Fruit fly (Drosophila melanogaster) Kc167 (cell line): ENCODE results near the gene cmpy.

Experiments used
- Myc ChIP-seq: fragments of >200 bp; optimal IDR thresholded peaks from 2 replicates; lab custom pipeline; 2017; ENCODE audit warnings: missing external identifiers
- Sin3A ChIP-seq: fragments of >200 bp; optimal IDR thresholded peaks from 2 replicates; lab custom pipeline; 2018; ENCODE audit warnings: missing external identifiers
- h ChIP-seq: fragments of >200 bp; optimal IDR thresholded peaks from 3 replicates; lab custom pipeline; 2018; ENCODE audit warnings: missing external identifiers
- insv ChIP-seq: fragments of >200 bp; optimal IDR thresholded peaks from 3 replicates; lab custom pipeline; 2018; ENCODE audit warnings: missing external identifiers
- psq ChIP-seq: fragments of >200 bp; optimal IDR thresholded peaks from 2 replicates; lab custom pipeline; 2017; ENCODE audit warnings: missing external identifiers
- ttk ChIP-seq: sonication (Bioruptor generic); optimal IDR thresholded peaks from 2 replicates; lab custom pipeline; 2017; ENCODE audit warnings: missing external identifiers

Gene cmpy

dm6 chr3L:20733530-20734257 lies 14.7 kb upstream of the cmpy start:
- no peak for TF ChIP-seq psq (lab: Kevin White, UChicago)
- TF ChIP-seq insv (lab: Kevin White, UChicago): no peak

- no peak for TF ChIP-seq Sin3A
Measured at dm6 chr3L:20732492-20732891, 13.5 kb upstream of the cmpy start.

dm6 chr3L:20730323-20731238 lies 11.6 kb upstream of the cmpy start, which contains the start of gene CG13252:
TSS of gene CG13252 (plus strand) at chr3L:20730591.
- TF ChIP-seq ttk (lab: Kevin White, UChicago) (no peak), Myc (no peak)

dm6 chr3L:20729415-20729814 lies 10.4 kb upstream of the cmpy start:
- TF ChIP-seq h (lab: Kevin White, UChicago) (no peak), Myc (no peak), ttk (lab: Kevin White, UChicago) (no peak), insv (lab: Kevin White, UChicago) (no peak), psq (lab: Kevin White, UChicago) (no peak), Sin3A (no peak)

- TF ChIP-seq psq (lab: Kevin White, UChicago) (no peak), ttk (lab: Kevin White, UChicago) (no peak), Sin3A (no peak), h (lab: Kevin White, UChicago) (no peak), Myc (no peak), insv (lab: Kevin White, UChicago) (no peak)
Measured at dm6 chr3L:20713800-20714199, 5.2 kb downstream of the cmpy start, which contains the start of gene CG34260. TSS of gene CG34260 (plus strand) at chr3L:20714100.

- TF ChIP-seq insv (lab: Kevin White, UChicago) (no peak), Sin3A (no peak), psq (lab: Kevin White, UChicago) (no peak), ttk (lab: Kevin White, UChicago) (no peak), h (lab: Kevin White, UChicago) (no peak), Myc (no peak)
Measured at dm6 chr3L:20711397-20711796, 7.6 kb downstream of the cmpy start.

- no peak for TF ChIP-seq h (lab: Kevin White, UChicago)
- TF ChIP-seq ttk (lab: Kevin White, UChicago): no peak
- no peak for TF ChIP-seq Myc
- no peak for TF ChIP-seq insv (lab: Kevin White, UChicago)
- no peak for TF ChIP-seq psq (lab: Kevin White, UChicago)
- no peak for TF ChIP-seq Sin3A
Measured at dm6 chr3L:20710475-20711177, 8.4 kb downstream of the cmpy start.

dm6 chr3L:20707217-20707616 lies 11.8 kb downstream of the cmpy start:
- no peak for TF ChIP-seq insv (lab: Kevin White, UChicago)
- TF ChIP-seq Sin3A: no peak
- TF ChIP-seq ttk (lab: Kevin White, UChicago): no peak
- TF ChIP-seq Myc: no peak
- TF ChIP-seq h (lab: Kevin White, UChicago): no peak
- TF ChIP-seq psq (lab: Kevin White, UChicago): no peak

- TF ChIP-seq h (lab: Kevin White, UChicago) (no peak), Sin3A (no peak), insv (lab: Kevin White, UChicago) (no peak), ttk (lab: Kevin White, UChicago) (no peak), psq (lab: Kevin White, UChicago) (no peak), Myc (no peak)
Measured at dm6 chr3L:20700660-20701059, 18.3 kb downstream of the cmpy start.

dm6 chr3L:20697166-20697791 lies 21.7 kb downstream of the cmpy start:
- TF ChIP-seq ttk (lab: Kevin White, UChicago): no peak

- TF ChIP-seq ttk (lab: Kevin White, UChicago): no peak
- TF ChIP-seq h (lab: Kevin White, UChicago): no peak
- no peak for TF ChIP-seq Sin3A
- no peak for TF ChIP-seq Myc
- TF ChIP-seq insv (lab: Kevin White, UChicago): no peak
- TF ChIP-seq psq (lab: Kevin White, UChicago): no peak
Measured at dm6 chr3L:20696494-20696893, 22.5 kb downstream of the cmpy start.

dm6 chr3L:20695328-20695822 lies 23.6 kb downstream of the cmpy start, which contains the start of gene kni:
TSS of gene kni (minus strand) at chr3L:20695378.
- no peak for TF ChIP-seq ttk (lab: Kevin White, UChicago)
- no peak for TF ChIP-seq Myc
- TF ChIP-seq Sin3A: no peak
- TF ChIP-seq psq (lab: Kevin White, UChicago): no peak
- TF ChIP-seq insv (lab: Kevin White, UChicago): no peak
- no peak for TF ChIP-seq h (lab: Kevin White, UChicago)
